Worm (Caenorhabditis elegans) whole organism, L4/young adult: ENCODE results near the gene F11C1.1.

Experiments
- dao-5 ChIP-seq: sonication (generic microtip); optimal IDR thresholded peaks from 2 replicates; lab custom pipeline; 2016; ENCODE audit warnings: missing genotype, missing genetic modification characterization, moderate library complexity, missing compliant biosample characterization
- him-1 ChIP-seq: sonication (generic microtip); optimal IDR thresholded peaks from 2 replicates; lab custom pipeline; 2016; ENCODE audit warnings: missing genotype, missing genetic modification reagents, missing genetic modification characterization, missing compliant biosample characterization

DNA sequence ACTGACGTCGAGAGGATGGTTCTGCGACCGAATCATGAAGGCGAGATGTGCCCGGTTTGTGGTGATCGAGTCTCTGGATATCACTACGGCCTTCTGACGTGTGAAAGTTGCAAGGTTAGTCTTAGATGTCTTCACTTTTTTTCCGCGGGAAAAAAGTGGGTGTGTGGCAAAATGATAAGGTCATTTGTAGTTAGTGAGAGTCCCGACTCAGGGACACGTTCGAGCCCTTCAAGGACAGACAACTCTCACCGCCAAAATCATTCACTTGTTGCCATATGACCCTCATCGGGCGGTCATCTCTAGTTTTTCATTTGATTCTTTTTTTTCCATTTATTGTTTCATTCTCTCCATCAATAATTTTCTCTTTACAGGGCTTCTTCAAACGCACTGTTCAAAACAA lies 18.5 kb upstream of the F11C1.1 start:
- no peak for TF ChIP-seq dao-5
- no peak for TF ChIP-seq him-1
